Worm (Caenorhabditis elegans) whole organism, young adult: ENCODE results near the gene nspe-6.

ENCODE experiments used
- B0019.2 ChIP-seq: fragments of 200-800 bp; sonication (Bioruptor generic); conservative IDR thresholded peaks from 2 replicates; pipeline ENCODE4 v1.3.6; 2022; ENCODE audit warnings: missing genetic modification reagents, missing genetic modification characterization, missing compliant biosample characterization
- B0336.3 ChIP-seq: fragments of 200-800 bp; sonication (Bioruptor generic); IDR thresholded peaks from 2 replicates; pipeline ENCODE4 v1.3.6; 2022; ENCODE audit warnings: missing genetic modification characterization, missing compliant biosample characterization
- C06A6.2 ChIP-seq: fragments of 200-800 bp; sonication (Bioruptor generic); conservative IDR thresholded peaks from 2 replicates; pipeline ENCODE4 v1.3.6; 2022; ENCODE audit warnings: missing genetic modification characterization, missing compliant biosample characterization
- F23B12.7 ChIP-seq: sonication (generic microtip); optimal IDR thresholded peaks from 2 replicates; lab custom pipeline; 2017; ENCODE audit warnings: missing genetic modification characterization, mild to moderate bottlenecking, missing compliant biosample characterization, antibody characterized with exemption, moderate library complexity; ENCODE audit not compliant: insufficient read depth
- F33H1.4 ChIP-seq: fragments of 200-800 bp; sonication (Bioruptor generic); IDR thresholded peaks from 2 replicates; pipeline ENCODE4 v1.3.6; 2022; ENCODE audit warnings: missing genetic modification reagents, missing genetic modification characterization, missing compliant biosample characterization
- K11D2.4 ChIP-seq: fragments of 200-800 bp; sonication (Bioruptor generic); IDR thresholded peaks from 2 replicates; pipeline ENCODE4 v1.3.6; 2022; ENCODE audit warnings: missing genetic modification reagents, missing genetic modification characterization, missing compliant biosample characterization
- K12H6.12 ChIP-seq: fragments of 200-800 bp; sonication (Bioruptor generic); optimal IDR thresholded peaks from 2 replicates; lab custom pipeline; 2018; ENCODE audit warnings: mild to moderate bottlenecking, missing genetic modification characterization, missing compliant biosample characterization
- Y79H2A.3 ChIP-seq: fragments of 200-800 bp; sonication (Bioruptor generic); conservative IDR thresholded peaks from 2 replicates; pipeline ENCODE4 v1.3.6; 2022; ENCODE audit warnings: missing genetic modification reagents, missing genetic modification characterization, missing compliant biosample characterization
- atf-7 ChIP-seq: sonication (generic microtip); optimal IDR thresholded peaks from 2 replicates; lab custom pipeline; 2017; ENCODE audit warnings: mild to moderate bottlenecking, missing genetic modification characterization, missing compliant biosample characterization
- attf-6 ChIP-seq: fragments of 200-800 bp; sonication (Bioruptor generic); IDR thresholded peaks from 2 replicates; pipeline ENCODE4 v1.3.6; 2022; ENCODE audit warnings: missing genetic modification reagents, missing genetic modification characterization, missing compliant biosample characterization
- ccch-3 ChIP-seq: fragments of 200-800 bp; sonication (Bioruptor generic); optimal IDR thresholded peaks from 2 replicates; lab custom pipeline; 2018; ENCODE audit warnings: mild to moderate bottlenecking, missing genetic modification characterization, missing compliant biosample characterization
- cebp-1 ChIP-seq, 2 experiments: fragments of 200-800 bp in 1 of 2; sonication (Bioruptor generic) in 1 of 2; sonication (generic microtip) in 1 of 2; IDR thresholded peaks in 1 of 2; optimal IDR thresholded peaks in 1 of 2; 2 replicates each; pipeline versions ENCODE4 v1.3.6 to Lab custom; 2017 to 2022; ENCODE audit warnings: missing compliant biosample characterization in 2 of 2, missing genetic modification characterization in 2 of 2, mild to moderate bottlenecking in 1 of 2, missing genetic modification reagents in 1 of 2, moderate library complexity in 1 of 2
- ceh-40 ChIP-seq: fragments of 200-800 bp; sonication (Bioruptor generic); IDR thresholded peaks from 2 replicates; pipeline ENCODE4 v1.3.6; 2022; ENCODE audit warnings: missing genetic modification characterization, missing compliant biosample characterization
- dox-1 ChIP-seq: fragments of 200-800 bp; sonication (Bioruptor generic); IDR thresholded peaks from 2 replicates; pipeline ENCODE4 v1.3.6; 2022; ENCODE audit warnings: missing genetic modification reagents, missing genetic modification characterization, missing compliant biosample characterization
- egl-18 ChIP-seq: fragments of 200-800 bp; sonication (Bioruptor generic); IDR thresholded peaks from 2 replicates; pipeline ENCODE4 v1.3.6; 2022; ENCODE audit warnings: missing genetic modification reagents, missing genetic modification characterization, missing compliant biosample characterization
- ets-4 ChIP-seq: fragments of 200-800 bp; sonication (Bioruptor generic); optimal IDR thresholded peaks from 2 replicates; lab custom pipeline; 2018; ENCODE audit warnings: mild to moderate bottlenecking, missing genetic modification characterization, missing compliant biosample characterization
- gei-17 ChIP-seq: fragments of 200-800 bp; sonication (Bioruptor generic); optimal IDR thresholded peaks from 2 replicates; lab custom pipeline; 2018; ENCODE audit warnings: mild to moderate bottlenecking, missing genetic modification characterization, missing compliant biosample characterization
- him-1 ChIP-seq: sonication (generic microtip); optimal IDR thresholded peaks from 2 replicates; lab custom pipeline; 2016; ENCODE audit warnings: missing genotype, missing genetic modification reagents, missing genetic modification characterization, missing compliant biosample characterization
- hrde-1 ChIP-seq: sonication (generic microtip); optimal IDR thresholded peaks from 2 replicates; lab custom pipeline; 2016; ENCODE audit warnings: missing genetic modification characterization, mild to moderate bottlenecking, missing compliant biosample characterization, moderate library complexity, missing genotype, missing genetic modification reagents, borderline replicate concordance
- let-607 ChIP-seq, 2 experiments: fragments of 200-800 bp in 1 of 2; sonication (Bioruptor generic) in 1 of 2; sonication (generic microtip) in 1 of 2; optimal IDR thresholded peaks; 2 replicates each; lab custom pipeline; 2016 to 2018; ENCODE audit warnings: mild to moderate bottlenecking in 2 of 2, missing compliant biosample characterization in 2 of 2, missing genetic modification characterization in 2 of 2, moderate library complexity in 2 of 2, missing genotype in 1 of 2
- lin-35 ChIP-seq, 3 experiments: fragments of 150-350 bp in 2 of 3; sonication (generic microtip) in 1 of 3; optimal IDR thresholded peaks; 2 replicates each; lab custom pipeline; 2014 to 2018; ENCODE audit warnings: missing biosample characterization in 3 of 3, missing genetic modification characterization in 3 of 3, missing genetic modification reagents in 3 of 3
- lin-40 ChIP-seq: sonication (generic microtip); optimal IDR thresholded peaks from 2 replicates; lab custom pipeline; 2016; ENCODE audit warnings: missing genetic modification characterization, mild to moderate bottlenecking, missing compliant biosample characterization, missing genotype, missing genetic modification reagents
- lir-1 ChIP-seq: fragments of 200-800 bp; sonication (Bioruptor generic); conservative IDR thresholded peaks from 2 replicates; pipeline ENCODE4 v1.3.6; 2022; ENCODE audit warnings: missing genetic modification reagents, missing genetic modification characterization, missing compliant biosample characterization
- madf-10 ChIP-seq: sonication (generic microtip); optimal IDR thresholded peaks from 2 replicates; lab custom pipeline; 2016; ENCODE audit warnings: mild to moderate bottlenecking, missing genetic modification characterization, missing compliant biosample characterization
- madf-3 ChIP-seq: fragments of 200-800 bp; sonication (Bioruptor generic); IDR thresholded peaks from 2 replicates; pipeline ENCODE4 v1.3.6; 2022; ENCODE audit warnings: missing genetic modification reagents, missing genetic modification characterization, missing compliant biosample characterization
- nhr-27 ChIP-seq: fragments of 200-800 bp; sonication (Bioruptor generic); optimal IDR thresholded peaks from 2 replicates; lab custom pipeline; 2018; ENCODE audit warnings: mild to moderate bottlenecking, missing genetic modification characterization, moderate library complexity, missing compliant biosample characterization
- nhr-80 ChIP-seq: sonication (generic microtip); optimal IDR thresholded peaks from 2 replicates; lab custom pipeline; 2016; ENCODE audit warnings: missing genetic modification characterization, missing compliant biosample characterization
- pha-4 ChIP-seq: fragments of 150-350 bp; sonication (generic microtip); optimal IDR thresholded peaks from 2 replicates; lab custom pipeline; 2014; ENCODE audit warnings: missing biosample characterization, missing genetic modification reagents, missing genetic modification characterization
- rcor-1 ChIP-seq: fragments of 200-800 bp; sonication (Bioruptor generic); IDR thresholded peaks from 2 replicates; pipeline ENCODE4 v1.3.6; 2022; ENCODE audit warnings: missing genetic modification reagents, missing genetic modification characterization, missing compliant biosample characterization
- rec-8 ChIP-seq, 2 experiments: sonication (generic microtip); optimal IDR thresholded peaks; 2 replicates each; lab custom pipeline; 2016; ENCODE audit warnings: mild to moderate bottlenecking in 2 of 2, missing genetic modification characterization in 2 of 2, missing genetic modification reagents in 2 of 2, missing genotype in 2 of 2, missing biosample characterization in 1 of 2, missing compliant biosample characterization in 1 of 2, moderate library complexity in 1 of 2
- repo-1 ChIP-seq: sonication (generic microtip); optimal IDR thresholded peaks from 2 replicates; lab custom pipeline; 2017; ENCODE audit warnings: mild to moderate bottlenecking, missing genetic modification characterization, missing compliant biosample characterization
- rpc-1 ChIP-seq, 2 experiments: fragments of 150-350 bp in 1 of 2; sonication (generic microtip) in 1 of 2; optimal IDR thresholded peaks; 2 replicates each; lab custom pipeline; 2014 to 2018; ENCODE audit warnings: missing biosample characterization in 1 of 2, missing genetic modification characterization in 1 of 2, missing genetic modification reagents in 1 of 2, missing genotype in 1 of 2
- sdz-38 ChIP-seq: sonication (generic microtip); optimal IDR thresholded peaks from 2 replicates; lab custom pipeline; 2016; ENCODE audit warnings: missing genotype, missing genetic modification characterization, missing compliant biosample characterization
- snpc-1.3 ChIP-seq: sonication (generic microtip); optimal IDR thresholded peaks from 2 replicates; lab custom pipeline; 2017; ENCODE audit warnings: missing genetic modification characterization, mild to moderate bottlenecking, missing compliant biosample characterization, antibody characterized with exemption, moderate library complexity, missing genotype, missing genetic modification reagents; ENCODE audit not compliant: insufficient read depth
- sptf-2 ChIP-seq: fragments of 200-800 bp; sonication (Bioruptor generic); optimal IDR thresholded peaks from 2 replicates; lab custom pipeline; 2018; ENCODE audit warnings: mild to moderate bottlenecking, missing genetic modification characterization, missing compliant biosample characterization
- tlf-1 ChIP-seq: fragments of 200-800 bp; sonication (Bioruptor generic); optimal IDR thresholded peaks from 2 replicates; lab custom pipeline; 2018; ENCODE audit warnings: mild to moderate bottlenecking, missing genetic modification characterization, missing compliant biosample characterization
- unc-130 ChIP-seq: sonication (generic microtip); optimal IDR thresholded peaks from 2 replicates; lab custom pipeline; 2016; ENCODE audit warnings: missing genetic modification reagents, missing genetic modification characterization, missing compliant biosample characterization
- zim-3 ChIP-seq: sonication (generic microtip); optimal IDR thresholded peaks from 2 replicates; lab custom pipeline; 2017; ENCODE audit warnings: mild to moderate bottlenecking, missing genetic modification characterization, moderate library complexity, missing compliant biosample characterization
- ztf-26 ChIP-seq: sonication (generic microtip); optimal IDR thresholded peaks from 2 replicates; lab custom pipeline; 2017; ENCODE audit warnings: missing genetic modification characterization, missing compliant biosample characterization

The nspe-6 gene

DNA sequence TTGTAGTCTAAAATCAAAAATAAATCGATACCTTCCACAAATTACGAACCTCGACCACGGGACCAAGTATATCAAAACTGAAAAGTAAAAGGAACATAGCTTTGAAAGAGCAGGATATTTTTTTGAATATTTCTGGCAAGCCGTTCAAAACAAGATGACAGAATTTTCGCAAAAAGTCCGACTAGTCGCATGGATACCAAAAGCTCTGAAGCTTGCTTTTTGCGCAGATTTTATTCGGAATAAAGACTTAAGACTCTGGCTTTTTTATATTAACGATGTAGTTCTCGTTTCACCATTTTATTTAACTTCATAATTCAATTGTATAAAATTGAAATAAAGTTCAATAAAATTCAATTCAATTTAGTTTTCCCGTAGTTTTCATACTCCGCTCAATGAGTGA, 42.4 kb downstream of the nspe-6 start, which contains the start of gene Y38E10A.2:
Y38E10A.2 (minus strand) TSS at position 101 of the 400 bp plus-strand sequence.
- TF ChIP-seq F33H1.4: no peak
- TF ChIP-seq let-607 (tag; optimal IDR thresholded peaks at IDR 0.05; lab: Kevin White, UChicago): no peak
- no peak for TF ChIP-seq repo-1
- TF ChIP-seq hrde-1 (tag; lab: Kevin White, UChicago): no peak

DNA sequence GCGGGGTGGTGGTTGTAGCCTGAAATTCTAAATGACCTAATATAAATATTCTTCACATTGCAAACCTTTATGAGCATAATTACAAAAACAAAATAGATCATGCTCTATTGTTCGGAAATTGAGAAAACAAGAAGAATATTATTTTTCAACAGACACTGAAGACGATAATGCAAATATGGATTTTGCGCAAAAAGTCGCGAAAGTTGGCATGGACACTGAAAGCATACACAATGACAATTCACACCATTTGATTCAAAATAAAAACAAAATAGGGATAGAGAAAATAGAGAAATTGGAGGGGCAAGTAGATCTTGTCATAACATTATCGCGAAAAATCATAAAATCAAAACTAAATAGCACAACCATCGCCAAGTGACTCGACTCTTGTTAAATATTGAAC, 43.2 kb downstream of the nspe-6 start, which contains the start of gene Y38E10A.35:
Y38E10A.35 (minus strand) TSS at position 101 of the 400 bp plus-strand sequence.
- TF ChIP-seq madf-10 (tag; lab: Kevin White, UChicago) (no peak), pha-4 (tag; lab: Kevin White, UChicago) (no peak), dox-1 (GFP tag; lab: Robert Waterston, UW) (no peak), ceh-40 (GFP tag; lab: Robert Waterston, UW) (no peak), ccch-3 (no peak), Y79H2A.3 (GFP tag; lab: Robert Waterston, UW) (no peak), unc-130 (no peak), snpc-1.3 (no peak), gei-17 (GFP tag; lab: Kevin White, UChicago) (no peak), ztf-26 (tag; lab: Kevin White, UChicago) (no peak), cebp-1 (GFP tag; IDR thresholded peaks at IDR 0.05; lab: Robert Waterston, UW) (no peak), cebp-1 (tag; optimal IDR thresholded peaks at IDR 0.05; lab: Kevin White, UChicago) (no peak), lir-1 (no peak), rec-8 (tag; optimal IDR thresholded peaks at IDR 0.05; lab: Kevin White, UChicago) (no peak), K12H6.12 (tag; lab: Kevin White, UChicago) (no peak)
- TF ChIP-seq, all 124 proteins: peak for 0

DNA sequence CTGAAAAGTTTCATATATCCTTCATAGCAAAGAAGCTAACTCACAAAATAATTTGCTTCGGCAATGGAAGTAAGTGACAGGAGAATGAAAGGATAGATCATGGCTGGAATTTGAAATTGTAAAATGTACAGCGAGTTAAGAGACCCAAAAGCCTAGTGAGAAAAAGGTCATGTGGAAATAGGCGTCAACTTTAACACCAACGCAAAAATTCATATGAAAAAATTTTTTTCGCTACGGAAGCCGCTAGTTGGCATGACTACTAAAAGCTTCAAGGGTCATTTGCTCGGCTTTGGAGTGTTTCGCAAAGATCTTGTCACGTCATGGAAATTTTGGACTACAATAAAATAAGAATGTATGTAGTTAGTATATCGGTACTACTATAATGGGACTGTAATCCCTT, 45.5 kb downstream of the nspe-6 start, which contains the start of gene Y38E10A.1:
Y38E10A.1 (minus strand) TSS at position 101 of the 400 bp plus-strand sequence.
- TF ChIP-seq atf-7 (tag; lab: Kevin White, UChicago) (no peak), sdz-38 (no peak), attf-6 (no peak), lin-40 (tag; lab: Kevin White, UChicago) (no peak), ets-4 (GFP tag; lab: Kevin White, UChicago) (no peak), egl-18 (GFP tag; lab: Robert Waterston, UW) (no peak), rcor-1 (GFP tag; lab: Robert Waterston, UW) (no peak), B0019.2 (GFP tag; lab: Robert Waterston, UW) (no peak), K12H6.12 (tag; lab: Kevin White, UChicago) (no peak), madf-3 (no peak), zim-3 (tag; lab: Kevin White, UChicago) (no peak), ceh-40 (GFP tag; lab: Robert Waterston, UW) (no peak)

DNA sequence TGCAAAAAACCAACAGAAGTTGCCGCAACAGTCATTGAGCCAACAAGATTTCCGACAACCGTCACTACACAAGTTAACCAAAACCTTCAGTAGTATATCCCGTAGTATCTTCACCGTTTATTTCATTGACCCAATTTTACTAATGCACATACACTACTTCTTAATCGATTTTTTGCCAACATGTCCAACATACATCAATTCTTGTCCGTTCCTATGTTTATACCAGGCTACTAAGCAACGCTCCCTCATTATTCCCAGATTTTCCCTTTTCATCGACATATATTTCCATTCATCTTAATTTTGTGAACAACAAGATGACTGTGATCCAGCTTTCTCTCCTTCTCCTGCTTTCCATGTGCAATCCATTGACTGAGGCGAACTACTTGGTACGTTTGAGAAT, 50.1 kb downstream of the nspe-6 start, which contains the start of gene F49C5.7:
F49C5.7 (plus strand) TSS at position 301 of the 400 bp plus-strand sequence.
- TF ChIP-seq rec-8 (tag; optimal IDR thresholded peaks at IDR 0.05; lab: Kevin White, UChicago) (no peak), B0336.3 (GFP tag; lab: Robert Waterston, UW) (no peak), him-1 (tag; lab: Kevin White, UChicago) (no peak), sptf-2 (GFP tag; lab: Kevin White, UChicago) (no peak), nhr-80 (tag; lab: Kevin White, UChicago) (no peak), lin-35 (GFP tag; optimal IDR thresholded peaks at IDR 0.05; lab: Kevin White, UChicago) (no peak), K11D2.4 (GFP tag; lab: Robert Waterston, UW) (no peak), tlf-1 (GFP tag; lab: Kevin White, UChicago) (no peak), F23B12.7 (no peak), nhr-27 (tag; lab: Kevin White, UChicago) (no peak), C06A6.2 (GFP tag; lab: Robert Waterston, UW) (no peak), rpc-1 (optimal IDR thresholded peaks at IDR 0.05; lab: Kevin White, UChicago) (no peak), rpc-1 (tag; optimal IDR thresholded peaks at IDR 0.05; lab: Kevin White, UChicago) (no peak)
